Worm (Caenorhabditis elegans) whole organism, mixed stage, embryonic: Measurements from ENCODE around the gene col-147.

Source experiments
- elt-1 ChIP-seq: sonication (generic microtip); optimal IDR thresholded peaks from 2 replicates; lab custom pipeline; 2017; ENCODE audit warnings: missing genetic modification characterization, mild to moderate bottlenecking, missing compliant biosample characterization, antibody characterized with exemption, moderate library complexity, borderline replicate concordance; ENCODE audit not compliant: insufficient read depth
- elt-3 ChIP-seq: fragments of 150-350 bp; optimal IDR thresholded peaks from 2 replicates; lab custom pipeline; 2014; ENCODE audit warnings: missing biosample characterization, missing genetic modification characterization
- hlh-1 ChIP-seq: fragments of 150-350 bp; optimal IDR thresholded peaks from 2 replicates; lab custom pipeline; 2014; ENCODE audit warnings: missing biosample characterization, missing genetic modification reagents, missing genetic modification characterization
- lsy-2 ChIP-seq: fragments of 150-350 bp; optimal IDR thresholded peaks from 2 replicates; lab custom pipeline; 2014; ENCODE audit warnings: missing biosample characterization, missing genetic modification characterization
- nhr-12 ChIP-seq: fragments of 150-350 bp; optimal IDR thresholded peaks from 2 replicates; lab custom pipeline; 2014; ENCODE audit warnings: missing biosample characterization, missing genetic modification characterization
- nhr-237 ChIP-seq: fragments of 150-350 bp; optimal IDR thresholded peaks from 2 replicates; lab custom pipeline; 2014; ENCODE audit warnings: missing biosample characterization, missing genetic modification characterization
- nhr-28 ChIP-seq: fragments of 150-350 bp; optimal IDR thresholded peaks from 2 replicates; lab custom pipeline; 2014; ENCODE audit warnings: missing biosample characterization, missing genetic modification characterization
- nhr-76 ChIP-seq: sonication (generic microtip); optimal IDR thresholded peaks from 2 replicates; lab custom pipeline; 2017; ENCODE audit warnings: missing biosample characterization, missing genetic modification characterization
- pha-4 ChIP-seq: fragments of 150-350 bp; optimal IDR thresholded peaks from 2 replicates; lab custom pipeline; 2018; ENCODE audit warnings: missing biosample characterization, missing genetic modification reagents, missing genetic modification characterization
- snpc-4 ChIP-seq: fragments of 150-350 bp; optimal IDR thresholded peaks from 2 replicates; lab custom pipeline; 2014; ENCODE audit warnings: missing biosample characterization, missing genetic modification characterization
- tbx-8 ChIP-seq: fragments of 200-800 bp; sonication (Bioruptor generic); optimal IDR thresholded peaks from 2 replicates; lab custom pipeline; 2018; ENCODE audit warnings: mild to moderate bottlenecking, missing genetic modification characterization, moderate library complexity, missing compliant biosample characterization
- unc-62 ChIP-seq: fragments of 150-350 bp; optimal IDR thresholded peaks from 2 replicates; lab custom pipeline; 2014; ENCODE audit warnings: missing biosample characterization, missing genetic modification reagents, missing genetic modification characterization
- ztf-11 ChIP-seq: fragments of 150-350 bp; optimal IDR thresholded peaks from 2 replicates; lab custom pipeline; 2014; ENCODE audit warnings: missing biosample characterization, missing genetic modification characterization

DNA sequence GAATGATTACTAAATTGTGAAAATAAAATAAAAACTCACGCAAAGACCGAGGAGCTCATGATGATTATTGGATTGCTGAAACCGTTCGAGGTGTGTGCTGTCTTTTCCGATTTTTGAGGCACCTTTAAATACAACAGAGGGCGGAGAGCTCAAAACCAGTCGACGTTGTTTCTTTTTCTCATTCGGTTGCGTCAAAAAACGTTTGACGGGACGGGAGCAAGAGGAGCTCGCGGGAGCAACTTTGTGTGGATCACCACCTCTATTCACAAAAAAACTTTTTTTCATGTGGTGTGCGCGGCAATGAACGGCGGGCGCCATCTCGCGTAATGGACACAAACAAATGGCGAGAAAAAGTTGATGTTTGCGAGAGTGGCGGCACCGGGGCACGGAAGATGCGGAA lies 4.0 kb downstream of the col-147 start, which contains the start of gene idpc-3:
- no peak for TF ChIP-seq unc-62
- TF ChIP-seq nhr-76, result no peak
- TF ChIP-seq nhr-12 (tag; lab: Kevin White, UChicago), result no peak
- TF ChIP-seq nhr-28 (tag; lab: Kevin White, UChicago), result no peak
- TF ChIP-seq pha-4 (tag; lab: Kevin White, UChicago), result no peak
- TF ChIP-seq lsy-2 (tag; lab: Kevin White, UChicago), result no peak
- no peak for TF ChIP-seq elt-1
- no peak for TF ChIP-seq tbx-8 (GFP tag; lab: Kevin White, UChicago)
- no peak for TF ChIP-seq snpc-4 (tag; lab: Kevin White, UChicago)
- TF ChIP-seq elt-3 (tag; lab: Kevin White, UChicago), result no peak
- no peak for TF ChIP-seq nhr-237 (tag; lab: Kevin White, UChicago)
- TF ChIP-seq hlh-1 (tag; lab: Kevin White, UChicago), result no peak
- TF ChIP-seq ztf-11 (tag; lab: Kevin White, UChicago), result no peak
